Worm (Caenorhabditis elegans) whole organism, L4 larva: ENCODE results near the gene ZK813.3.
A peak's percentile ranks its signal among the peaks of the same experiment; 100 is the strongest.

ENCODE experiments used
- F49E8.2 ChIP-seq: sonication (generic microtip); optimal IDR thresholded peaks from 2 replicates; lab custom pipeline; 2016; ENCODE audit warnings: missing compliant biosample characterization, mild to moderate bottlenecking, missing genetic modification characterization, borderline replicate concordance
- T20F7.1 ChIP-seq: fragments of 200-800 bp; sonication (Bioruptor generic); optimal IDR thresholded peaks from 2 replicates; lab custom pipeline; 2018; ENCODE audit warnings: mild to moderate bottlenecking, missing genetic modification characterization, missing compliant biosample characterization
- T26A8.4 ChIP-seq: fragments of 200-800 bp; sonication (Bioruptor generic); IDR thresholded peaks from 2 replicates; pipeline ENCODE4 v1.3.6; 2022; ENCODE audit warnings: missing genetic modification characterization, missing compliant biosample characterization
- Y5F2A.4 ChIP-seq: fragments of 200-800 bp; sonication (Bioruptor generic); optimal IDR thresholded peaks from 2 replicates; lab custom pipeline; 2018; ENCODE audit warnings: mild to moderate bottlenecking, missing genetic modification characterization, missing compliant biosample characterization
- ZK546.5 ChIP-seq, 2 experiments: sonication (generic microtip); optimal IDR thresholded peaks; 2 replicates each; lab custom pipeline; 2017; ENCODE audit warnings: missing biosample characterization in 2 of 2, missing genetic modification characterization in 2 of 2
- aha-1 ChIP-seq: fragments of 150-350 bp; peaks from one replicate; lab custom pipeline; 2014; ENCODE audit warnings: missing biosample characterization, missing genetic modification characterization
- ama-1 ChIP-seq: fragments of 150-350 bp; optimal IDR thresholded peaks from 2 replicates; lab custom pipeline; 2014; ENCODE audit warnings: inconsistent platforms, mixed read lengths
- ceh-32 ChIP-seq: sonication (generic microtip); optimal IDR thresholded peaks from 2 replicates; lab custom pipeline; 2016; ENCODE audit warnings: mild to moderate bottlenecking, missing genetic modification characterization, missing compliant biosample characterization; ENCODE audit not compliant: poor library complexity
- ceh-44 ChIP-seq: fragments of 200-800 bp; sonication (Bioruptor generic); IDR thresholded peaks from 2 replicates; pipeline ENCODE4 v1.3.6; 2022; ENCODE audit warnings: missing genetic modification reagents, missing genetic modification characterization, missing compliant biosample characterization
- daf-16 ChIP-seq, 3 experiments: sonication (generic microtip); optimal IDR thresholded peaks; 2 replicates each; lab custom pipeline; 2016 to 2017; ENCODE audit warnings: missing genetic modification characterization in 3 of 3, missing genetic modification reagents in 3 of 3, mild to moderate bottlenecking in 2 of 3, missing compliant biosample characterization in 2 of 3, missing biosample characterization in 1 of 3, moderate library complexity in 1 of 3
- dmd-6 ChIP-seq: fragments of 200-800 bp; sonication (Bioruptor generic); IDR thresholded peaks from 2 replicates; pipeline ENCODE4 v1.3.6; 2022; ENCODE audit warnings: missing genetic modification reagents, missing genetic modification characterization, missing compliant biosample characterization
- dpl-1 ChIP-seq: fragments of 150-350 bp; optimal IDR thresholded peaks from 2 replicates; lab custom pipeline; 2014; ENCODE audit warnings: missing biosample characterization, missing genetic modification reagents, missing genetic modification characterization
- dve-1 ChIP-seq: sonication (generic microtip); optimal IDR thresholded peaks from 2 replicates; lab custom pipeline; 2017; ENCODE audit warnings: antibody characterized with exemption, mild to moderate bottlenecking, missing genetic modification characterization, missing compliant biosample characterization; ENCODE audit not compliant: insufficient read depth
- egl-27 ChIP-seq: sonication (generic microtip); optimal IDR thresholded peaks from 3 replicates; lab custom pipeline; 2017; ENCODE audit warnings: missing biosample characterization, missing genetic modification reagents, missing genetic modification characterization
- fkh-10 ChIP-seq: fragments of 150-350 bp; optimal IDR thresholded peaks from 2 replicates; lab custom pipeline; 2014; ENCODE audit warnings: missing biosample characterization, missing genetic modification reagents, missing genetic modification characterization
- hif-1 ChIP-seq, 2 experiments: sonication (generic microtip); optimal IDR thresholded peaks; 2 replicates each; lab custom pipeline; 2016 to 2017; ENCODE audit warnings: missing compliant biosample characterization in 2 of 2, missing genetic modification characterization in 2 of 2, missing genetic modification reagents in 2 of 2, missing genotype in 2 of 2, mild to moderate bottlenecking in 1 of 2
- hlh-30 ChIP-seq: sonication (generic microtip); optimal IDR thresholded peaks from 2 replicates; lab custom pipeline; 2017; ENCODE audit warnings: antibody characterized with exemption, mild to moderate bottlenecking, missing genetic modification characterization, missing compliant biosample characterization; ENCODE audit not compliant: insufficient read depth
- hmg-1.1 ChIP-seq: fragments of 200-800 bp; sonication (Bioruptor generic); IDR thresholded peaks from 2 replicates; pipeline ENCODE4 v1.3.6; 2022; ENCODE audit warnings: missing genetic modification reagents, missing genetic modification characterization, missing compliant biosample characterization
- lim-7 ChIP-seq: fragments of 200-800 bp; sonication (Bioruptor generic); IDR thresholded peaks from 2 replicates; pipeline ENCODE4 v1.3.6; 2022; ENCODE audit warnings: missing genetic modification characterization, missing compliant biosample characterization
- lin-1 ChIP-seq: fragments of 200-800 bp; sonication (Bioruptor generic); IDR thresholded peaks from 2 replicates; pipeline ENCODE4 v1.3.6; 2022; ENCODE audit warnings: missing genetic modification reagents, missing genetic modification characterization, missing compliant biosample characterization
- lin-13 ChIP-seq: fragments of 150-350 bp; optimal IDR thresholded peaks from 2 replicates; lab custom pipeline; 2014; ENCODE audit warnings: missing biosample characterization, missing genetic modification reagents, missing genetic modification characterization
- lin-15B ChIP-seq: fragments of 150-350 bp; sonication (generic microtip); optimal IDR thresholded peaks from 3 replicates; lab custom pipeline; 2014; ENCODE audit warnings: missing biosample characterization, missing genetic modification characterization
- mes-2 ChIP-seq: sonication (generic microtip); optimal IDR thresholded peaks from 2 replicates; lab custom pipeline; 2016; ENCODE audit warnings: missing genotype, mild to moderate bottlenecking, missing genetic modification characterization, missing compliant biosample characterization; ENCODE audit not compliant: poor library complexity, severe bottlenecking
- mxl-2 ChIP-seq: fragments of 200-800 bp; sonication (Bioruptor generic); conservative IDR thresholded peaks from 2 replicates; pipeline ENCODE4 v1.3.6; 2022; ENCODE audit warnings: missing genetic modification reagents, missing genetic modification characterization, missing compliant biosample characterization
- nhr-102 ChIP-seq: sonication (generic microtip); optimal IDR thresholded peaks from 2 replicates; lab custom pipeline; 2016; ENCODE audit warnings: mild to moderate bottlenecking, missing genetic modification characterization, moderate library complexity, missing compliant biosample characterization
- nhr-11 ChIP-seq: fragments of 150-350 bp; optimal IDR thresholded peaks from 2 replicates; lab custom pipeline; 2014; ENCODE audit warnings: missing biosample characterization, missing genetic modification characterization
- nhr-28 ChIP-seq: fragments of 150-350 bp; optimal IDR thresholded peaks from 2 replicates; lab custom pipeline; 2014; ENCODE audit warnings: missing biosample characterization, missing genetic modification characterization
- nhr-42 ChIP-seq: fragments of 200-800 bp; sonication (Bioruptor generic); IDR thresholded peaks from 2 replicates; pipeline ENCODE4 v1.3.6; 2022; ENCODE audit warnings: missing genetic modification characterization, missing compliant biosample characterization
- pqm-1 ChIP-seq: sonication (generic microtip); optimal IDR thresholded peaks from 2 replicates; lab custom pipeline; 2017; ENCODE audit warnings: missing biosample characterization, missing genetic modification characterization
- rbr-2 ChIP-seq: sonication (generic microtip); optimal IDR thresholded peaks from 2 replicates; lab custom pipeline; 2016; ENCODE audit warnings: missing genotype, missing genetic modification characterization, missing compliant biosample characterization
- set-16 ChIP-seq: fragments of 200-800 bp; sonication (Bioruptor generic); IDR thresholded peaks from 2 replicates; pipeline ENCODE4 v1.3.6; 2022; ENCODE audit warnings: missing genetic modification reagents, missing genetic modification characterization, missing compliant biosample characterization
- skn-1 ChIP-seq: fragments of 150-350 bp; optimal IDR thresholded peaks from 2 replicates; lab custom pipeline; 2014; ENCODE audit warnings: missing biosample characterization, missing genetic modification characterization
- spr-3 ChIP-seq: fragments of 200-800 bp; sonication (Bioruptor generic); optimal IDR thresholded peaks from 2 replicates; lab custom pipeline; 2018; ENCODE audit warnings: mild to moderate bottlenecking, missing genetic modification characterization, missing compliant biosample characterization
- unc-62 ChIP-seq, 3 experiments: fragments of 150-350 bp in 1 of 3; sonication (generic microtip); optimal IDR thresholded peaks in 2 of 3; peaks in 1 of 3; 1 replicate in 1 of 3; 2 replicates in 2 of 3; lab custom pipeline; 2014 to 2017; ENCODE audit warnings: missing biosample characterization in 3 of 3, missing genetic modification characterization in 3 of 3, missing genetic modification reagents in 3 of 3, missing genotype in 1 of 3
- vab-7 ChIP-seq: fragments of 200-800 bp; sonication (Bioruptor generic); IDR thresholded peaks from 2 replicates; pipeline ENCODE4 v1.3.6; 2022; ENCODE audit warnings: missing genetic modification reagents, missing genetic modification characterization, missing compliant biosample characterization
- ztf-11 ChIP-seq: fragments of 150-350 bp; optimal IDR thresholded peaks from 2 replicates; lab custom pipeline; 2014; ENCODE audit warnings: missing biosample characterization, missing genetic modification characterization

ZK813.3 gene

DNA sequence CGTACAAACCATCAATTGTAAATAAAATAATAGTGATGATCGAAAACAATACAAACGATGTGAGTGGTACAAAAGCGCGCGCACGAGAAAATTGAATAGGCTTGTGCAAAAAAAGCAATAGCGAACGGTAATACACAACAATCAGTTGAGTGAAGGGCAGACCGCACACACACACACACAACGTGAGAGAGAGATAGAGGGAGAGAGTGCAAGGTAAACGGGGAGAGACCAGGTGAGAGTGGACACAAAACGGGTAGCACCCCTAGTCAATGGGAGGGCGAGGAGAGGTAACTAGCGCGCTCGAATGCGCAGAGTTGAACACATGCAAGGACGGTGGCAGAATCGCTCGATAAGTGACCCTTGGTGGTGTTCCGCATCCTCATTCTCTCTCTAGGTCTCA lies 30.6 kb downstream of the ZK813.3 start (continued):
- peak; percentile 54 for TF ChIP-seq dmd-6 (GFP tag; lab: Robert Waterston, UW)
- no peak for TF ChIP-seq aha-1 (tag; lab: Kevin White, UChicago)
- no peak for TF ChIP-seq lin-13
- peak; percentile 64 for TF ChIP-seq mes-2 (tag; lab: Kevin White, UChicago)
- TF ChIP-seq F49E8.2 (tag; lab: Kevin White, UChicago): no peak
- TF ChIP-seq fkh-10: no peak
- TF ChIP-seq nhr-42: no peak
- TF ChIP-seq ama-1 (lab: Kevin White, UChicago): no peak
- TF ChIP-seq dpl-1: no peak
- no peak for TF ChIP-seq ceh-44 (GFP tag; lab: Robert Waterston, UW)
- peak; percentile 66 for TF ChIP-seq dve-1 (tag; lab: Kevin White, UChicago)
- peak in 1 of 2 experiments; percentile 4 for TF ChIP-seq hif-1 (tag; optimal IDR thresholded peaks at IDR 0.05; lab: Kevin White, UChicago)
- peak; percentile 53 for TF ChIP-seq set-16 (GFP tag; lab: Robert Waterston, UW)
- no peak for TF ChIP-seq egl-27 (tag; lab: Kevin White, UChicago)
- no peak for TF ChIP-seq ZK546.5 (tag; optimal IDR thresholded peaks at IDR 0.05; lab: Kevin White, UChicago)
- no peak for TF ChIP-seq lin-15B (tag; lab: Kevin White, UChicago)
- no peak for TF ChIP-seq spr-3 (GFP tag; lab: Kevin White, UChicago)
- TF ChIP-seq nhr-28 (tag; lab: Kevin White, UChicago): peak; percentile 87
- TF ChIP-seq ztf-11: no peak
- no peak for TF ChIP-seq skn-1
- peak; percentile 60 for TF ChIP-seq hlh-30 (tag; lab: Kevin White, UChicago)
- TF ChIP-seq mxl-2 (GFP tag; lab: Robert Waterston, UW): no peak
- no peak for TF ChIP-seq lim-7 (GFP tag; lab: Robert Waterston, UW)
- peak; percentile 2 for TF ChIP-seq nhr-102 (tag; lab: Kevin White, UChicago)
- TF ChIP-seq lin-1 (GFP tag; lab: Robert Waterston, UW): peak; percentile 52; the same call in 1 of the 2 replicates
- TF ChIP-seq vab-7 (GFP tag; lab: Robert Waterston, UW): no peak
- no peak for TF ChIP-seq ceh-32 (tag; lab: Kevin White, UChicago)
- no peak for TF ChIP-seq Y5F2A.4
- peak; percentile 30 for TF ChIP-seq rbr-2 (tag; lab: Kevin White, UChicago)
- TF ChIP-seq, all 104 proteins: peak for 22

- TF ChIP-seq daf-16 (GFP tag; optimal IDR thresholded peaks at IDR 0.05; lab: Kevin White, UChicago) (no peak), daf-16 (tag; optimal IDR thresholded peaks at IDR 0.05; lab: Kevin White, UChicago) (peak; percentile 27), pqm-1 (tag; lab: Kevin White, UChicago) (peak; percentile 49), T26A8.4 (GFP tag; lab: Robert Waterston, UW) (no peak), nhr-28 (tag; lab: Kevin White, UChicago) (peak; percentile 35), vab-7 (GFP tag; lab: Robert Waterston, UW) (no peak), ZK546.5 (tag; optimal IDR thresholded peaks at IDR 0.05; lab: Kevin White, UChicago) (no peak)
Observed at ce11 chrX:3473793-3474192, 32.2 kb downstream of the ZK813.3 start.

ce11 chrX:3479950-3480349 lies 38.3 kb downstream of the ZK813.3 start, which contains the start of gene wrt-6:
Gene wrt-6, plus strand, starts transcription at chrX:3480250.
- TF ChIP-seq set-16 (GFP tag; lab: Robert Waterston, UW) (no peak), hmg-1.1 (no peak), nhr-11 (tag; lab: Kevin White, UChicago) (no peak)
- TF ChIP-seq, all 104 proteins: peak for 0

- TF ChIP-seq T20F7.1 (GFP tag; lab: Kevin White, UChicago) (no peak), unc-62 (GFP tag; optimal IDR thresholded peaks at IDR 0.05 in 1 of 2; lab: Kevin White, UChicago) (peak in 1 of 2 experiments; percentile 74), unc-62 (tag; optimal IDR thresholded peaks at IDR 0.05; lab: Kevin White, UChicago) (no peak)
- TF ChIP-seq, all 104 proteins: peak for 1
Observed at ce11 chrX:3488074-3488688, 46.5 kb downstream of the ZK813.3 start.
